Fruit fly (Drosophila melanogaster): ENCODE data around the gene Col4a1.

- TF ChIP-seq CG8478 (optimal IDR thresholded peaks at IDR 0.05) (no peak), CTCF (optimal IDR thresholded peaks at IDR 0.05) (no peak)
Observed at dm6 chr2L:5002711-5003402, 26.6 kb upstream of the Col4a1 start.

Measured in S2 (cell line).